Worm (Caenorhabditis elegans): ENCODE results near the gene M05D6.8.
A peak's percentile ranks its signal among the peaks of the same experiment; 100 is the strongest.

Gene M05D6.8

ce11 chrII:8457438-8457837 is 13.6 kb downstream of the M05D6.8 start, which contains the start of gene zyg-9:
TSS of gene zyg-9 (plus strand) at chrII:8457818.
- TF ChIP-seq nhr-2 (tag; optimal IDR thresholded peaks at IDR 0.05), result no peak
- TF ChIP-seq lsy-2 (tag; optimal IDR thresholded peaks at IDR 0.05), result no peak
- no peak for TF ChIP-seq pha-4 (tag; optimal IDR thresholded peaks at IDR 0.05)
- no peak for TF ChIP-seq unc-120 (tag; optimal IDR thresholded peaks at IDR 0.05; ENCODE audit: poor library complexity, severe bottlenecking)
- no peak for TF ChIP-seq ham-2 (GFP tag; optimal IDR thresholded peaks at IDR 0.05)
- no peak for TF ChIP-seq lin-32 (GFP tag; optimal IDR thresholded peaks at IDR 0.05)
- no peak for TF ChIP-seq unc-62 (GFP tag; optimal IDR thresholded peaks at IDR 0.05)
- no peak for TF ChIP-seq nhr-12 (tag; optimal IDR thresholded peaks at IDR 0.05)
- TF ChIP-seq snpc-4 (tag; optimal IDR thresholded peaks at IDR 0.05), result no peak
- TF ChIP-seq mls-2 (tag; optimal IDR thresholded peaks at IDR 0.05), result no peak
- TF ChIP-seq sem-2 (GFP tag; optimal IDR thresholded peaks at IDR 0.05), result no peak
- TF ChIP-seq zip-8 (tag; optimal IDR thresholded peaks at IDR 0.05), result no peak
- no peak for TF ChIP-seq ceh-39 (tag; optimal IDR thresholded peaks at IDR 0.05)
- no peak for TF ChIP-seq elt-3 (tag; optimal IDR thresholded peaks at IDR 0.05)
- TF ChIP-seq ztf-11 (tag; optimal IDR thresholded peaks at IDR 0.05), result no peak
- TF ChIP-seq nhr-28 (tag; optimal IDR thresholded peaks at IDR 0.05), result no peak

ce11 chrII:8456681-8457389 is 14.2 kb downstream of the M05D6.8 start:
- TF ChIP-seq lin-13 (tag; optimal IDR thresholded peaks at IDR 0.05), result peak; percentile 0
- peak; percentile 1 for TF ChIP-seq hlh-1 (tag; optimal IDR thresholded peaks at IDR 0.05)
- TF ChIP-seq ham-2 (GFP tag; optimal IDR thresholded peaks at IDR 0.05), result no peak

DNA sequence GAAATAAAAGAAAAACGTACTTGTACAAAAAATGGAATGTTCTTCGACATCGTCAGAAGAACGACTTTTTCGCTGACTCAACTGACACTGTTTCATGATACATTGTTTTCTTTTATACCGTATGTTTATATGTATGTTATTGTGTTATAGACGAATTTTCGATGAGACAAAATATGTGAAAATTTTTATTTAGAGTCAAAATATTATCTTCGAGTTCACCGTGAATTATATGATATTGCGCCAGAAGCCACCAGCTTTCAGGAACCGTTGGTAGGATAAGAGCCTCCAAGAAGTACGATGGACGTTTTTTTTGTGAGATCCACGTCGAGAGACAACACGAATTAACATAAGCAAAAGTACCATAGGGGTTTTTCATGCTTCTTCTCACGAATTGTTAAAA is 14.9 kb downstream of the M05D6.8 start, which contains the start of gene F22B5.6:
F22B5.6 (minus strand) TSS at position 101 of the 400 bp plus-strand sequence.
- TF ChIP-seq flh-1 (GFP tag; optimal IDR thresholded peaks at IDR 0.05), result no peak
- no peak for TF ChIP-seq ztf-11 (tag; optimal IDR thresholded peaks at IDR 0.05)
- no peak for TF ChIP-seq nhr-2 (tag; optimal IDR thresholded peaks at IDR 0.05)
- no peak for TF ChIP-seq nhr-12 (tag; optimal IDR thresholded peaks at IDR 0.05)
- TF ChIP-seq bed-3 (GFP tag; optimal IDR thresholded peaks at IDR 0.05), result no peak
- no peak for TF ChIP-seq pha-4 (tag; optimal IDR thresholded peaks at IDR 0.05)
- no peak for TF ChIP-seq sptf-1 (tag; optimal IDR thresholded peaks at IDR 0.05)
- TF ChIP-seq mls-2 (tag; optimal IDR thresholded peaks at IDR 0.05), result no peak
- TF ChIP-seq nhr-76 (tag; optimal IDR thresholded peaks at IDR 0.05), result no peak
- no peak for TF ChIP-seq blmp-1 (tag; optimal IDR thresholded peaks at IDR 0.05)
- no peak for TF ChIP-seq nhr-28 (tag; optimal IDR thresholded peaks at IDR 0.05)
- no peak for TF ChIP-seq lsy-2 (tag; optimal IDR thresholded peaks at IDR 0.05)
- no peak for TF ChIP-seq tbx-8 (GFP tag; optimal IDR thresholded peaks at IDR 0.05)
- TF ChIP-seq nhr-237 (tag; optimal IDR thresholded peaks at IDR 0.05), result no peak
- TF ChIP-seq lin-13 (tag; optimal IDR thresholded peaks at IDR 0.05), result no peak

DNA sequence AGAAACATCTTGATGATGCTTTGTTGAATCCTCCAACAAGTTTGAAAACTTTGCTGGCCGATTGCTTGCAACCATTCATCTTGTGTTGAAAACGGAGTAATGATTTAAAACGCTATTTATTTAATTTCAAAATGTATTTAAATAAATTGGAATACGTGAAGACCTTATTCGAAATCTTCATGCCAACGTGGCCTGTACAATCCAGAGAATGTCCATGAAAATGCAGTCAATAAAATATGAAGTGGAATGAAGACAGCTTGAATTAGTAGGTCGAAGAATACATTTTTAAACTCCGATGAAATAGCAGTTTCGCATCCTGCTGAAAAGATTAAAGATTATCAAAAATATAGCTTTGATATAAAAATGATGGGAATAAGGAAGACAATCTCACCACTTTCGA is 16.5 kb downstream of the M05D6.8 start, which contains the start of gene F22B5.5:
F22B5.5 (minus strand) TSS at position 101 of the 400 bp plus-strand sequence.
- TF ChIP-seq mep-1 (tag; optimal IDR thresholded peaks at IDR 0.05) (no peak), cnd-1 (tag; optimal IDR thresholded peaks at IDR 0.05) (no peak), nhr-237 (tag; optimal IDR thresholded peaks at IDR 0.05) (no peak), nhr-76 (tag; optimal IDR thresholded peaks at IDR 0.05) (no peak), ztf-11 (tag; optimal IDR thresholded peaks at IDR 0.05) (no peak), ces-1 (GFP tag; optimal IDR thresholded peaks at IDR 0.05) (no peak), lin-32 (GFP tag; optimal IDR thresholded peaks at IDR 0.05) (no peak), nhr-2 (tag; optimal IDR thresholded peaks at IDR 0.05) (no peak), zip-8 (tag; optimal IDR thresholded peaks at IDR 0.05) (no peak), hlh-1 (tag; optimal IDR thresholded peaks at IDR 0.05) (no peak), elt-3 (tag; optimal IDR thresholded peaks at IDR 0.05) (no peak), ceh-83 (GFP tag; optimal IDR thresholded peaks at IDR 0.05) (no peak), lsy-2 (tag; optimal IDR thresholded peaks at IDR 0.05) (no peak), nhr-28 (tag; optimal IDR thresholded peaks at IDR 0.05) (no peak), sem-2 (GFP tag; optimal IDR thresholded peaks at IDR 0.05) (no peak)

DNA sequence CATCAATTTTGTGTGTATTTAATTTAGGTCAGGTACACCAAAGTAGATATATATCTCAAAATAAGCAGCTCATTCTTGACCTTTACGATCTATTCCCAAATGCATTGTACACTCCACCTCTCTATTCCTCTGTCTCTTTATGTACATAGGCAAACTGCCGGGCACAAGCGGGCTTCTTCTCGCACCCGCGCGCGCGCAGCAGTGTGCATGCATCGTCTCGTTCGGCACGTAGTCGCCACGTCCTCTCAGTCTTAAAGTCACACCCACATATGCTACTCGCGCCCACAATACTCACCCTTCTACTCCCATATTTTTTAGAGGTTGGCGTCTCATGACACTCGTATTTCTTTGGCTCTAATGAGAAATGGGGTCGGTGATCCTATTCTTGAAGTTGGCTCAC is 19.6 kb downstream of the M05D6.8 start:
- TF ChIP-seq pha-4 (tag; optimal IDR thresholded peaks at IDR 0.05), result peak; percentile 60
- no peak for TF ChIP-seq elt-1 (tag; optimal IDR thresholded peaks at IDR 0.05; ENCODE audit: borderline replicate concordance, insufficient read depth)
- TF ChIP-seq blmp-1 (tag; optimal IDR thresholded peaks at IDR 0.05), result no peak

Data from whole organism, mixed stage, embryonic.